Worm (Caenorhabditis elegans): ENCODE data around the gene nlp-22.

Gene nlp-22

DNA sequence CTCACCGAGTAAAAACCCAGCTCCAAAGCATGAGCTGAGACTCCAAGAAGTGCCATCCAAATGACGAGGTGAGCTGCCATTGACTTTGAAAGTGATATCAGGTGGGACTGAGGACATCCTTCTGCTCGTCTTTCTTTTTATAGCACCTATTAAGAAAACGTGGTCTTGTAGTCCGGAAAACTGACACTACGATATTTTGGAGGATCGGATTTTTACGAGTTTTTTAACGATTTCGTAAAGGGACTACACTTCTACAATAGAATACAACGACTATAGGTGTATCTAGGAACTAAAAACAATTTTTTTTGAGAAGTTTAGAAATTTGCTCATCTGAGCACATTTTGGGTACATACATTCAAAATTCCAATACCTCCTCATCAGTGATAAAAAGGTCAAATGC is 970 bp upstream of the nlp-22 start, which contains the start of gene nlp-23:
Gene nlp-23 (minus strand): TSS at position 101 of the 400 bp plus-strand sequence.
- TF ChIP-seq dox-1 (GFP tag; IDR thresholded peaks at IDR 0.05) (no peak), tbp1 (GFP tag; optimal IDR thresholded peaks at IDR 0.05) (no peak), pbrm-1 (GFP tag; IDR thresholded peaks at IDR 0.05) (no peak), ceh-100 (GFP tag; IDR thresholded peaks at IDR 0.05) (no peak), cebp-2 (GFP tag; IDR thresholded peaks at IDR 0.05) (no peak), F22D6.2 (tag; optimal IDR thresholded peaks at IDR 0.05) (no peak), attf-5 (GFP tag; optimal IDR thresholded peaks at IDR 0.05) (no peak), C06A6.2 (GFP tag; conservative IDR thresholded peaks at IDR 0.05) (no peak), Y79H2A.3 (GFP tag; conservative IDR thresholded peaks at IDR 0.05) (no peak)

DNA sequence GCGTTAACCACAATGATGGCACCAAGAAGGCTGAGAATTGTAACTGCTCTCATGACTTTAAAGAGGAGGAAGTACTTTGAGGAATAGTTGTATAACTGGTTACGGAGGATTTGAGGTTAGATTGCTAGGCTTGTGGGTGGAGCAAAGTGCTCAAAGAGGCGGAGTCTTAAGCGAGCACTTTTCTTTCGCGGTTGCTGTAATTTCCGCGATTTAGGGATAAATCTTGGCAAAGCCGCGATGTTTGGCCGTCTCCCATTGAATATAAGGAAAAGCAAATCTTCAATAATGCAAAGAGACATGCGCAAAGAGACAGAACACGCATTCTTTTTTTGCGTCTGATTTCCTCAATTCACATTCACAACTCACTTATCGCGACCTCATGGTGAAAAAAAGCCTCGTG is 3.7 kb downstream of the nlp-22 start, which contains the start of gene nlp-45:
Gene nlp-45 (minus strand): TSS at position 101 of the 400 bp plus-strand sequence.
- TF ChIP-seq ztf-26 (tag; optimal IDR thresholded peaks at IDR 0.05): no peak
- no peak for TF ChIP-seq ama-1 (optimal IDR thresholded peaks at IDR 0.05)
- TF ChIP-seq ama-1 (GFP tag; optimal IDR thresholded peaks at IDR 0.05): no peak
- no peak for TF ChIP-seq Y56A3A.18 (GFP tag; IDR thresholded peaks at IDR 0.05)
- no peak for TF ChIP-seq rec-8 (tag; optimal IDR thresholded peaks at IDR 0.05)
- TF ChIP-seq lir-1 (GFP tag; conservative IDR thresholded peaks at IDR 0.05): no peak
- TF ChIP-seq let-607 (tag; optimal IDR thresholded peaks at IDR 0.05): no peak
- no peak for TF ChIP-seq snpc-1.3 (tag; optimal IDR thresholded peaks at IDR 0.05; ENCODE audit: insufficient read depth)
- TF ChIP-seq egl-18 (GFP tag; IDR thresholded peaks at IDR 0.05): no peak
- TF ChIP-seq aptf-3 (GFP tag; IDR thresholded peaks at IDR 0.05): no peak
- no peak for TF ChIP-seq unc-130 (GFP tag; optimal IDR thresholded peaks at IDR 0.05)
- no peak for TF ChIP-seq T26A5.8 (tag; optimal IDR thresholded peaks at IDR 0.05)
- no peak for TF ChIP-seq F57C9.4 (tag; optimal IDR thresholded peaks at IDR 0.05)
- TF ChIP-seq lin-40 (tag; optimal IDR thresholded peaks at IDR 0.05): no peak
- TF ChIP-seq gei-17 (GFP tag; optimal IDR thresholded peaks at IDR 0.05): no peak
- TF ChIP-seq Y79H2A.3 (GFP tag; conservative IDR thresholded peaks at IDR 0.05): no peak
- TF ChIP-seq lsy-27 (tag; optimal IDR thresholded peaks at IDR 0.05; ENCODE audit: borderline replicate concordance, insufficient read depth): no peak
- TF ChIP-seq nfya-2 (GFP tag; IDR thresholded peaks at IDR 0.05): no peak
- TF ChIP-seq athp-1 (tag; optimal IDR thresholded peaks at IDR 0.05): no peak

DNA sequence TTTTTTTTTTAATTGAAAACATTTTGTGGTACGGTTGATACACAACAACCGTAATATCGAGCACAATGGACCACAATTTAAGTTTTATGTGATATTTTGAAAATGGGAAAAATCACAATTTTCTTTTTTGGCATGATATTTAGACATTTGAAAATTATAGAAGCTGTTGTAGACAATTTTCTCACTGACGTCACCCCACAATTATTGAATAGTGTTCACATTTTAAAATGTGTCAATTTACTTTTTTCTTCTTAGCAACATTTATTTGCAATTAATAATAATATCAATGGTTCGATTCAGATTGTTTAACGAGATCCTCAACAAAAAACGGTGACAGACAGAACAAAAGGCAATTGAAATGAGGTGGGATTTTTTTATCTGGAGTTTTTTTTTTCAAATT is 6.5 kb downstream of the nlp-22 start, which contains the start of gene T01B6.1:
Gene T01B6.1 (plus strand): TSS at position 301 of the 400 bp plus-strand sequence.
- TF ChIP-seq sptf-2 (GFP tag; optimal IDR thresholded peaks at IDR 0.05) (no peak), sdz-38 (tag; optimal IDR thresholded peaks at IDR 0.05) (no peak), lin-26 (GFP tag; IDR thresholded peaks at IDR 0.05) (no peak), tbp1 (GFP tag; optimal IDR thresholded peaks at IDR 0.05) (no peak), sea-2 (GFP tag; IDR thresholded peaks at IDR 0.05) (no peak), C06A6.2 (GFP tag; conservative IDR thresholded peaks at IDR 0.05) (no peak), zim-3 (tag; optimal IDR thresholded peaks at IDR 0.05) (no peak), F39B2.1 (GFP tag; IDR thresholded peaks at IDR 0.05) (no peak)

DNA sequence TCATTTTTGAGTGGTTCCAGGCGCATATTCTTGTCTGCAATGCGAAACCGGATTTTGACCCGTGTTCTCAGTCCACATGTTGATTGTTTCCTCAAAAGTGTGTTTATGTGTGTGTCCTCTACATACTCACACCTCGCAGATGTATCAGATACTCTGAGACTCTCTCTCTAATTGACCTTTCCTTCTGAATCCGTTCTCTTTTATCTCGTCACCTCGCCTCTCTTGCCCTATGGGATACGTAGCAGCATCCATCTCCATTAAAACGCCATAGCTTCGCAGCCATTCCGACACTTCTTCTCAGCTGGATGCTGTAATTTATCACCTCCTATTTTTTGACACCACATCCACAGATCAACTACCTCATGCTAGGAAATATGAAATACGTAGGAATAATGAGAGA is 11.4 kb downstream of the nlp-22 start:
- no peak for TF ChIP-seq hlh-26 (GFP tag; conservative IDR thresholded peaks at IDR 0.05)
- TF ChIP-seq madf-6 (GFP tag; IDR thresholded peaks at IDR 0.05): no peak
- TF ChIP-seq somi-1 (GFP tag; optimal IDR thresholded peaks at IDR 0.05): no peak
- TF ChIP-seq hlh-12 (tag; optimal IDR thresholded peaks at IDR 0.05): no peak
- no peak for TF ChIP-seq rec-8 (tag; optimal IDR thresholded peaks at IDR 0.05)
- TF ChIP-seq ceh-40 (GFP tag; IDR thresholded peaks at IDR 0.05): no peak
- no peak for TF ChIP-seq B0019.2 (GFP tag; conservative IDR thresholded peaks at IDR 0.05)
- no peak for TF ChIP-seq lsy-27 (tag; optimal IDR thresholded peaks at IDR 0.05; ENCODE audit: borderline replicate concordance, insufficient read depth)
- no peak for TF ChIP-seq chd-7 (tag; optimal IDR thresholded peaks at IDR 0.05)
- TF ChIP-seq K11D2.4 (GFP tag; IDR thresholded peaks at IDR 0.05): no peak
- no peak for TF ChIP-seq madf-3 (GFP tag; IDR thresholded peaks at IDR 0.05)
- no peak for TF ChIP-seq B0261.1 (tag; optimal IDR thresholded peaks at IDR 0.05)
- no peak for TF ChIP-seq attf-6 (GFP tag; IDR thresholded peaks at IDR 0.05)
- no peak for TF ChIP-seq lir-1 (GFP tag; conservative IDR thresholded peaks at IDR 0.05)
- no peak for TF ChIP-seq B0336.3 (GFP tag; IDR thresholded peaks at IDR 0.05)
- no peak for TF ChIP-seq attf-5 (GFP tag; optimal IDR thresholded peaks at IDR 0.05)
- no peak for TF ChIP-seq dpff-1 (tag; optimal IDR thresholded peaks at IDR 0.05)

Data from whole organism, young adult.